Fruit fly (Drosophila melanogaster): ENCODE results near the gene CG2614.

DNA sequence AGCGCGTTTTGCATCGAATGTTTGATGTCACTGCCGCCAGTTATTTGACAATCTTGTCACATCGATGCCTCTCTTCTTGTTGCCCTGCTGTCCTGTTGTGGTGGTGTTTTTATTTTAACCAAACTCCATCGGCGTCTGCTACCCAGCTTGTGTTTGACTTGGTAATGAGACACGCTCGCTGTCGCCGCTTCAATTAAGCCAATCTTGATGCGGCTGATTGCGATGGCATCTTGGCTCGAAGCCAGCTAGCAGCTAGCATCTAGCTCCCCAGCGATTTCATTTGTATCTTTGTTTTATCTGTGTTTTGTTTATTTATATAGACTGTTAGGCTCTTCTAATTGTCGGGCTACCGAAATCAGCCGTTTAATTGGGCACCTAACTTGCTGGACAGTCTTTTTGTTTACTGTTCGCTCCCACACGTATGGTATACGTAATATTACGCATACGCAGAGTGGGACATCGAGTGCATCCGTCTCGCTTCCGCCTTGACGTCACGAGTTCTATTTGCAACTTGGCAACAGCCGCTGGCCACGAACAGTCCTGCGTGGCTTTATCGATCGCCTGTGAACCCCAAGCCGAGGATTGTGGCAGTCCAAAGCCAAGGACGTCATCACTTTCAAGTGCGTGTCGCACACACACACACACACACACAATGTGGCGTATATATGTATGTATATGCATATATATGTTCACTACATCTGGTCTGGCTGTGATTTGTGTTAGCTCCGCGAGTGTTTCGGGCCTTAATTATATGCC, 48.5 kb downstream of the CG2614 start:
- TF ChIP-seq Jra (GFP tag; optimal IDR thresholded peaks at IDR 0.05): no peak
- TF ChIP-seq CG32264 (GFP tag; optimal IDR thresholded peaks at IDR 0.05): no peak
- no peak for TF ChIP-seq psq (GFP tag; optimal IDR thresholded peaks at IDR 0.05)

All from whole organism, wandering third instar larva.